Worm (Caenorhabditis elegans): ENCODE results near the gene ssq-2.

- TF ChIP-seq nhr-237 (tag; optimal IDR thresholded peaks at IDR 0.05) = no peak
- no peak for TF ChIP-seq pha-4 (tag; optimal IDR thresholded peaks at IDR 0.05)
- TF ChIP-seq elt-1 (tag; optimal IDR thresholded peaks at IDR 0.05; ENCODE audit: borderline replicate concordance, insufficient read depth) = no peak
- TF ChIP-seq unc-62 (GFP tag; optimal IDR thresholded peaks at IDR 0.05) = no peak
- no peak for TF ChIP-seq blmp-1 (tag; optimal IDR thresholded peaks at IDR 0.05)
- TF ChIP-seq snpc-4 (tag; optimal IDR thresholded peaks at IDR 0.05) = no peak
- no peak for TF ChIP-seq lin-13 (tag; optimal IDR thresholded peaks at IDR 0.05)
- no peak for TF ChIP-seq elt-3 (tag; optimal IDR thresholded peaks at IDR 0.05)
- TF ChIP-seq cnd-1 (tag; optimal IDR thresholded peaks at IDR 0.05) = no peak
- no peak for TF ChIP-seq nhr-12 (tag; optimal IDR thresholded peaks at IDR 0.05)
- no peak for TF ChIP-seq ztf-11 (tag; optimal IDR thresholded peaks at IDR 0.05)
Measured at ce11 chrIV:4983746-4984145, 12.2 kb upstream of the ssq-2 start, which contains the start of gene clec-176.

Measured in whole organism, mixed stage, embryonic.